Fruit fly (Drosophila melanogaster) whole organism, embryonic: ENCODE results near the gene CG34268.

Experiments used
- Ada2b ChIP-seq: fragments of 200-800 bp; sonication (Bioruptor generic); IDR thresholded peaks from 2 replicates; pipeline ENCODE4 v1.3.6; 2022; ENCODE audit warnings: missing biosample characterization, missing genetic modification characterization
- BEAF-32 ChIP-seq: fragments of 200-800 bp; sonication (Bioruptor generic); optimal IDR thresholded peaks from 3 replicates; lab custom pipeline; 2017; ENCODE audit warnings: missing biosample characterization, missing genetic modification characterization, mild to moderate bottlenecking, moderate library complexity, missing genetic modification reagents
- CG10209 ChIP-seq: fragments of 200-800 bp; sonication (Bioruptor generic); optimal IDR thresholded peaks from 3 replicates; lab custom pipeline; 2017; ENCODE audit warnings: missing biosample characterization, mild to moderate bottlenecking, missing genetic modification characterization, missing genetic modification reagents
- CG10366 ChIP-seq: fragments of 200-800 bp; sonication (Bioruptor generic); IDR thresholded peaks from 2 replicates; pipeline ENCODE4 v1.3.6; 2022; ENCODE audit warnings: missing biosample characterization, missing genetic modification characterization
- CG12155 ChIP-seq: fragments of 200-800 bp; sonication (Bioruptor generic); optimal IDR thresholded peaks from 3 replicates; lab custom pipeline; 2016; ENCODE audit warnings: missing biosample characterization, missing genetic modification characterization
- CG13775 ChIP-seq: fragments of 200-800 bp; sonication (Bioruptor generic); optimal IDR thresholded peaks from 3 replicates; lab custom pipeline; 2017; ENCODE audit warnings: missing biosample characterization, mild to moderate bottlenecking, missing genetic modification characterization
- CG14441 ChIP-seq: fragments of 200-800 bp; sonication (Bioruptor generic); IDR thresholded peaks from 2 replicates; pipeline ENCODE4 v1.3.6; 2022; ENCODE audit warnings: missing biosample characterization, missing genetic modification characterization
- CG17385 ChIP-seq: fragments of 200-800 bp; sonication (Bioruptor generic); optimal IDR thresholded peaks from 3 replicates; lab custom pipeline; 2018; ENCODE audit warnings: missing biosample characterization, mild to moderate bottlenecking, missing genetic modification characterization
- CG2202 ChIP-seq: fragments of 200-800 bp; sonication (Bioruptor generic); optimal IDR thresholded peaks from 2 replicates; lab custom pipeline; 2018; ENCODE audit warnings: missing biosample characterization, mild to moderate bottlenecking, missing genetic modification characterization
- CG31388 ChIP-seq: fragments of 200-800 bp; sonication (Bioruptor generic); optimal IDR thresholded peaks from 2 replicates; lab custom pipeline; 2016; ENCODE audit warnings: missing biosample characterization, missing genetic modification characterization
- CG4424 ChIP-seq: fragments of 200-800 bp; sonication (Bioruptor generic); optimal IDR thresholded peaks from 3 replicates; lab custom pipeline; 2016; ENCODE audit warnings: missing biosample characterization, missing genetic modification characterization
- CG5245 ChIP-seq: fragments of 200-800 bp; sonication (Bioruptor generic); optimal IDR thresholded peaks from 3 replicates; lab custom pipeline; 2016; ENCODE audit warnings: missing biosample characterization, missing genetic modification characterization
- CG6683 ChIP-seq: fragments of 200-800 bp; sonication (Bioruptor generic); optimal IDR thresholded peaks from 2 replicates; lab custom pipeline; 2017; ENCODE audit warnings: missing biosample characterization, mild to moderate bottlenecking, missing genetic modification characterization, missing genetic modification reagents
- CG8359 ChIP-seq: fragments of 200-800 bp; sonication (Bioruptor generic); optimal IDR thresholded peaks from 2 replicates; lab custom pipeline; 2017; ENCODE audit warnings: missing biosample characterization, mild to moderate bottlenecking, missing genetic modification characterization, borderline replicate concordance
- CG9932 ChIP-seq: fragments of 200-800 bp; sonication (Bioruptor generic); IDR thresholded peaks from 2 replicates; pipeline ENCODE4 v1.3.6; 2022; ENCODE audit warnings: missing biosample characterization, missing genetic modification characterization
- Drgx ChIP-seq: fragments of 200-800 bp; sonication (Bioruptor generic); IDR thresholded peaks from 2 replicates; pipeline ENCODE4 v1.3.6; 2022; ENCODE audit warnings: missing biosample characterization, missing genetic modification characterization
- Eip74EF ChIP-seq, 2 experiments: fragments of 200-800 bp in 1 of 2; fragments of >200 bp in 1 of 2; sonication (Bioruptor generic) in 1 of 2; optimal IDR thresholded peaks; 2 replicates each; lab custom pipeline; 2017 to 2019; ENCODE audit warnings: missing biosample characterization in 2 of 2, missing genetic modification characterization in 2 of 2, mild to moderate bottlenecking in 1 of 2, moderate library complexity in 1 of 2
- Elba2 ChIP-seq: fragments of 200-800 bp; sonication (Bioruptor generic); optimal IDR thresholded peaks from 3 replicates; lab custom pipeline; 2016; ENCODE audit warnings: missing biosample characterization, missing genetic modification characterization
- Hey ChIP-seq: fragments of 200-800 bp; sonication (Bioruptor generic); optimal IDR thresholded peaks from 3 replicates; lab custom pipeline; 2018; ENCODE audit warnings: missing biosample characterization, mild to moderate bottlenecking, missing genetic modification characterization
- Hmx ChIP-seq: fragments of 200-800 bp; sonication (Bioruptor generic); optimal IDR thresholded peaks from 2 replicates; lab custom pipeline; 2016; ENCODE audit warnings: missing biosample characterization, missing genetic modification characterization
- Mes4 ChIP-seq: fragments of 200-800 bp; sonication (Bioruptor generic); optimal IDR thresholded peaks from 2 replicates; lab custom pipeline; 2016; ENCODE audit warnings: missing biosample characterization, missing genetic modification characterization
- Sry-β ChIP-seq: fragments of 200-800 bp; sonication (Bioruptor generic); optimal IDR thresholded peaks from 2 replicates; lab custom pipeline; 2018; ENCODE audit warnings: missing biosample characterization, mild to moderate bottlenecking, missing genetic modification characterization, moderate library complexity
- Ssrp ChIP-seq: fragments of 200-800 bp; sonication (Bioruptor generic); optimal IDR thresholded peaks from 2 replicates; lab custom pipeline; 2018; ENCODE audit warnings: missing biosample characterization, mild to moderate bottlenecking, missing genetic modification characterization, moderate library complexity
- Stat92E ChIP-seq, 3 experiments: fragments of >200 bp in 2 of 3; fragments of 200-800 bp in 1 of 3; sonication (Bioruptor generic) in 1 of 3; optimal IDR thresholded peaks; 2 replicates each; lab custom pipeline; 2017 to 2019; ENCODE audit warnings: missing biosample characterization in 3 of 3, missing genetic modification characterization in 3 of 3, mild to moderate bottlenecking in 1 of 3, moderate library complexity in 1 of 3
- Trl ChIP-seq, 3 experiments: fragments of >200 bp in 2 of 3; fragments of 200-800 bp in 1 of 3; sonication (Bioruptor generic) in 1 of 3; optimal IDR thresholded peaks; 2 replicates in 1 of 3; 3 replicates in 2 of 3; lab custom pipeline; 2016 to 2017; ENCODE audit warnings: missing biosample characterization in 1 of 3, missing genetic modification characterization in 1 of 3
- bigmax ChIP-seq: fragments of 200-800 bp; sonication (Bioruptor generic); optimal IDR thresholded peaks from 2 replicates; lab custom pipeline; 2018; ENCODE audit warnings: missing biosample characterization, mild to moderate bottlenecking, missing genetic modification characterization
- caup ChIP-seq: fragments of 200-800 bp; sonication (Bioruptor generic); optimal IDR thresholded peaks from 3 replicates; lab custom pipeline; 2017; ENCODE audit warnings: missing biosample characterization, mild to moderate bottlenecking, missing genetic modification characterization, moderate library complexity; ENCODE audit not compliant: severe bottlenecking
- cg ChIP-seq: fragments of 200-800 bp; sonication (Bioruptor generic); optimal IDR thresholded peaks from 3 replicates; lab custom pipeline; 2019; ENCODE audit warnings: missing biosample characterization, mild to moderate bottlenecking, missing genetic modification characterization, moderate library complexity
- chm ChIP-seq: fragments of 200-800 bp; sonication (Bioruptor generic); IDR thresholded peaks from 2 replicates; pipeline ENCODE4 v1.3.6; 2022; ENCODE audit warnings: missing biosample characterization, missing genetic modification characterization
- chn ChIP-seq: fragments of 200-800 bp; sonication (Bioruptor generic); optimal IDR thresholded peaks from 2 replicates; lab custom pipeline; 2016; ENCODE audit warnings: missing biosample characterization, missing genetic modification characterization
- crol ChIP-seq: fragments of 200-800 bp; sonication (Bioruptor generic); IDR thresholded peaks from 2 replicates; pipeline ENCODE4 v1.3.6; 2022; ENCODE audit warnings: missing biosample characterization, missing genetic modification characterization
- dmrt11E ChIP-seq: fragments of 200-800 bp; sonication (Bioruptor generic); optimal IDR thresholded peaks from 3 replicates; lab custom pipeline; 2018; ENCODE audit warnings: missing biosample characterization, mild to moderate bottlenecking, missing genetic modification characterization, moderate library complexity
- dpn ChIP-seq, 2 experiments: fragments of 200-800 bp; sonication (Bioruptor generic); optimal IDR thresholded peaks; 3 replicates each; lab custom pipeline; 2016; ENCODE audit warnings: missing biosample characterization in 2 of 2, missing genetic modification characterization in 2 of 2
- dysf ChIP-seq: fragments of 200-800 bp; sonication (Bioruptor generic); IDR thresholded peaks from 3 replicates; pipeline ENCODE4 v1.3.6; 2022; ENCODE audit warnings: missing biosample characterization, missing genetic modification characterization
- eve ChIP-seq, 2 experiments: fragments of >200 bp; optimal IDR thresholded peaks; 2 replicates each; lab custom pipeline; 2017; ENCODE audit warnings: missing biosample characterization in 2 of 2, missing genetic modification characterization in 2 of 2
- grau ChIP-seq: fragments of 200-800 bp; optimal IDR thresholded peaks from 3 replicates; lab custom pipeline; 2019; ENCODE audit warnings: missing biosample characterization, mild to moderate bottlenecking, missing genetic modification characterization, moderate library complexity
- her ChIP-seq: fragments of 200-800 bp; sonication (Bioruptor generic); optimal IDR thresholded peaks from 2 replicates; lab custom pipeline; 2016; ENCODE audit warnings: missing biosample characterization, missing genetic modification characterization
- insv ChIP-seq, 2 experiments: fragments of 200-800 bp; sonication (Bioruptor generic); optimal IDR thresholded peaks; 3 replicates each; lab custom pipeline; 2016 to 2018; ENCODE audit warnings: missing biosample characterization in 2 of 2, missing genetic modification characterization in 2 of 2
- kah ChIP-seq: fragments of 200-800 bp; sonication (Bioruptor generic); optimal IDR thresholded peaks from 2 replicates; lab custom pipeline; 2018; ENCODE audit warnings: missing biosample characterization, mild to moderate bottlenecking, missing genetic modification characterization
- lab ChIP-seq: fragments of 200-800 bp; sonication (Bioruptor generic); optimal IDR thresholded peaks from 3 replicates; lab custom pipeline; 2017; ENCODE audit warnings: missing biosample characterization, missing genetic modification characterization, mild to moderate bottlenecking, moderate library complexity, missing genetic modification reagents
- maf-S ChIP-seq: fragments of 200-800 bp; sonication (Bioruptor generic); optimal IDR thresholded peaks from 2 replicates; lab custom pipeline; 2016; ENCODE audit warnings: missing biosample characterization, missing genetic modification characterization
- pzg ChIP-seq: fragments of 200-800 bp; sonication (Bioruptor generic); optimal IDR thresholded peaks from 3 replicates; lab custom pipeline; 2018; ENCODE audit warnings: missing biosample characterization, mild to moderate bottlenecking, missing genetic modification characterization, moderate library complexity
- scrt ChIP-seq: fragments of 200-800 bp; sonication (Bioruptor generic); optimal IDR thresholded peaks from 2 replicates; lab custom pipeline; 2018; ENCODE audit warnings: missing biosample characterization, mild to moderate bottlenecking, missing genetic modification characterization, moderate library complexity
- sisA ChIP-seq: fragments of 200-800 bp; sonication (Bioruptor generic); IDR thresholded peaks from 2 replicates; pipeline ENCODE4 v1.3.6; 2022; ENCODE audit warnings: missing biosample characterization, missing genetic modification characterization
- trem ChIP-seq: fragments of 200-800 bp; optimal IDR thresholded peaks from 3 replicates; lab custom pipeline; 2019; ENCODE audit warnings: missing biosample characterization, mild to moderate bottlenecking, missing genetic modification characterization, moderate library complexity
- unc-4 ChIP-seq: fragments of 200-800 bp; sonication (Bioruptor generic); IDR thresholded peaks from 2 replicates; pipeline ENCODE4 v1.3.6; 2022; ENCODE audit warnings: missing biosample characterization, missing genetic modification characterization; ENCODE audit not compliant: partially characterized antibody
- zfh2 ChIP-seq: fragments of 200-800 bp; sonication (Bioruptor generic); optimal IDR thresholded peaks from 2 replicates; lab custom pipeline; 2016; ENCODE audit warnings: missing biosample characterization, missing genetic modification characterization

The CG34268 gene

dm6 chr3L:540089-540407, 39.3 kb downstream of the CG34268 start:
- TF ChIP-seq CG17385 (GFP tag; lab: Kevin White, UChicago), result no peak
- TF ChIP-seq eve (GFP tag; optimal IDR thresholded peaks at IDR 0.05; lab: Kevin White, UChicago), result peak in 1 of 2 experiments; percentile 45
- TF ChIP-seq cg (GFP tag; lab: Kevin White, UChicago), result peak; percentile 55
- TF ChIP-seq CG12155 (GFP tag; lab: Kevin White, UChicago), result no peak
- peak; percentile 42 to 47 for TF ChIP-seq Trl (optimal IDR thresholded peaks at IDR 0.05; lab: Kevin White, UChicago)
- no peak for TF ChIP-seq Trl (GFP tag; optimal IDR thresholded peaks at IDR 0.05; lab: Kevin White, UChicago)
- peak; percentile 50 to 76 for TF ChIP-seq insv (GFP tag; optimal IDR thresholded peaks at IDR 0.05; lab: Kevin White, UChicago)
- TF ChIP-seq, all 482 proteins: peak for 4

dm6 chr3L:540432-540973, 39.7 kb downstream of the CG34268 start, which contains the start of the genes klar and BORCS6:
Gene klar, minus strand, starts transcription at chr3L:540614.
Gene BORCS6, plus strand, starts transcription at chr3L:540851.
- TF ChIP-seq Ada2b (GFP tag; lab: Robert Waterston, UW) (peak; percentile 12; the same call in 1 of the 2 replicates), bigmax (GFP tag; lab: Kevin White, UChicago) (no peak), caup (GFP tag; lab: Kevin White, UChicago) (peak; percentile 16), pzg (GFP tag; lab: Kevin White, UChicago) (peak; percentile 98), CG8359 (GFP tag; lab: Kevin White, UChicago) (no peak), zfh2 (GFP tag; lab: Kevin White, UChicago) (peak; percentile 77), dpn (GFP tag; optimal IDR thresholded peaks at IDR 0.05; lab: Kevin White, UChicago) (peak; percentile 73 to 80), CG5245 (GFP tag; lab: Kevin White, UChicago) (peak; percentile 23), unc-4 (peak; percentile 98), CG2202 (peak; percentile 39), chm (peak; percentile 85), Hey (tag; lab: Kevin White, UChicago) (peak; percentile 8), sisA (no peak), CG9932 (peak; percentile 87), trem (tag; lab: Kevin White, UChicago) (peak; percentile 81), CG13775 (GFP tag; lab: Kevin White, UChicago) (peak; percentile 61), CG31388 (GFP tag; lab: Kevin White, UChicago) (no peak), Elba2 (GFP tag; lab: Kevin White, UChicago) (no peak), her (peak; percentile 52), Hmx (GFP tag; lab: Kevin White, UChicago) (no peak), crol (GFP tag; lab: Robert Waterston, UW) (no peak), maf-S (peak; percentile 68), lab (GFP tag; lab: Kevin White, UChicago) (peak; percentile 54), CG14441 (peak; percentile 21; the same call in 1 of the 2 replicates), CG10366 (GFP tag; lab: Robert Waterston, UW) (peak; percentile 22; the same call in 1 of the 2 replicates), Stat92E (GFP tag; optimal IDR thresholded peaks at IDR 0.05; lab: Kevin White, UChicago) (peak in 1 of 3 experiments; percentile 91), kah (GFP tag; lab: Kevin White, UChicago) (peak; percentile 26), scrt (GFP tag; lab: Kevin White, UChicago) (peak; percentile 23), Sry-β (GFP tag; lab: Kevin White, UChicago) (peak; percentile 8), Mes4 (GFP tag; lab: Kevin White, UChicago) (peak; percentile 13), BEAF-32 (GFP tag; lab: Kevin White, UChicago) (peak; percentile 99), chn (peak; percentile 66), Eip74EF (GFP tag; optimal IDR thresholded peaks at IDR 0.05; lab: Kevin White, UChicago) (no peak), dysf (peak; percentile 42; the same call in 1 of the 3 replicates), CG10209 (peak; percentile 3), dmrt11E (tag; lab: Kevin White, UChicago) (peak; percentile 42), Drgx (GFP tag; lab: Robert Waterston, UW) (no peak), CG6683 (GFP tag; lab: Kevin White, UChicago) (peak; percentile 0), grau (tag; lab: Kevin White, UChicago) (peak; percentile 63), Ssrp (tag; lab: Kevin White, UChicago) (peak; percentile 46), CG4424 (GFP tag; lab: Kevin White, UChicago) (no peak)
